Worm (Caenorhabditis elegans): Measurements from ENCODE around the gene clec-156.

- TF ChIP-seq him-1 (tag; optimal IDR thresholded peaks at IDR 0.05) = no peak
- no peak for TF ChIP-seq W03F9.2 (tag; optimal IDR thresholded peaks at IDR 0.05)
- no peak for TF ChIP-seq dao-5 (tag; optimal IDR thresholded peaks at IDR 0.05)
Observed at ce11 chrIII:4842173-4842572, at the start of gene clec-156.
